Worm (Caenorhabditis elegans) whole organism, early embryonic: ENCODE measurements around the gene H40L08.9.

Experiments used
- F13C5.2 ChIP-seq: sonication (generic microtip); optimal IDR thresholded peaks from 2 replicates; lab custom pipeline; 2017; ENCODE audit warnings: mild to moderate bottlenecking, missing genetic modification characterization, inconsistent platforms, missing compliant biosample characterization
- ama-1 ChIP-seq: fragments of 150-350 bp; optimal IDR thresholded peaks from 2 replicates; lab custom pipeline; 2014
- ceh-13 ChIP-seq: fragments of 200-800 bp; sonication (Bioruptor generic); optimal IDR thresholded peaks from 2 replicates; lab custom pipeline; 2018; ENCODE audit warnings: mild to moderate bottlenecking, missing genetic modification characterization, missing compliant biosample characterization
- ceh-36 ChIP-seq: sonication (generic microtip); optimal IDR thresholded peaks from 2 replicates; lab custom pipeline; 2016; ENCODE audit warnings: missing genetic modification characterization, inconsistent platforms, missing compliant biosample characterization
- ets-7 ChIP-seq: sonication (generic microtip); optimal IDR thresholded peaks from 2 replicates; lab custom pipeline; 2016; ENCODE audit warnings: missing genotype, missing genetic modification characterization, missing compliant biosample characterization
- flt-1 ChIP-seq: fragments of 200-800 bp; sonication (Bioruptor generic); IDR thresholded peaks from 2 replicates; pipeline ENCODE4 v1.3.6; 2022; ENCODE audit warnings: missing genetic modification characterization, missing compliant biosample characterization
- hmbx-1 ChIP-seq: sonication (generic microtip); optimal IDR thresholded peaks from 2 replicates; lab custom pipeline; 2016; ENCODE audit warnings: mild to moderate bottlenecking, missing genetic modification characterization, missing compliant biosample characterization
- pes-1 ChIP-seq: fragments of 200-800 bp; sonication (Bioruptor generic); IDR thresholded peaks from 2 replicates; pipeline ENCODE4 v1.3.6; 2022; ENCODE audit warnings: missing genetic modification reagents, missing genetic modification characterization, missing compliant biosample characterization
- scrt-1 ChIP-seq: fragments of 200-800 bp; sonication (Bioruptor generic); IDR thresholded peaks from 2 replicates; pipeline ENCODE4 v1.3.6; 2022; ENCODE audit warnings: missing genetic modification characterization, missing compliant biosample characterization
- sea-1 ChIP-seq: fragments of 200-800 bp; sonication (Bioruptor generic); conservative IDR thresholded peaks from 2 replicates; pipeline ENCODE4 v1.3.6; 2022; ENCODE audit warnings: missing genetic modification characterization, missing compliant biosample characterization
- tbx-37 ChIP-seq: fragments of 200-800 bp; sonication (Bioruptor generic); conservative IDR thresholded peaks from 2 replicates; pipeline ENCODE4 v1.3.6; 2022; ENCODE audit warnings: missing genetic modification reagents, missing genetic modification characterization, missing compliant biosample characterization
- tra-4 ChIP-seq: sonication (generic microtip); optimal IDR thresholded peaks from 2 replicates; lab custom pipeline; 2017; ENCODE audit warnings: missing genetic modification characterization, missing compliant biosample characterization

ce11 chrX:15079406-15079805 lies 3.1 kb upstream of the H40L08.9 start:
- TF ChIP-seq hmbx-1 (tag; lab: Kevin White, UChicago) (no peak), ets-7 (tag; lab: Kevin White, UChicago) (no peak), ceh-36 (tag; lab: Kevin White, UChicago) (no peak), pes-1 (GFP tag; lab: Robert Waterston, UW) (no peak), ceh-13 (GFP tag; lab: Kevin White, UChicago) (no peak), F13C5.2 (tag; lab: Kevin White, UChicago) (no peak), scrt-1 (GFP tag; lab: Robert Waterston, UW) (no peak), ama-1 (no peak), tbx-37 (GFP tag; lab: Robert Waterston, UW) (no peak), sea-1 (no peak), flt-1 (GFP tag; lab: Robert Waterston, UW) (no peak), tra-4 (tag; lab: Kevin White, UChicago) (no peak)
